Fruit fly (Drosophila melanogaster): ENCODE results near the gene CG1677.

CG1677 gene

DNA sequence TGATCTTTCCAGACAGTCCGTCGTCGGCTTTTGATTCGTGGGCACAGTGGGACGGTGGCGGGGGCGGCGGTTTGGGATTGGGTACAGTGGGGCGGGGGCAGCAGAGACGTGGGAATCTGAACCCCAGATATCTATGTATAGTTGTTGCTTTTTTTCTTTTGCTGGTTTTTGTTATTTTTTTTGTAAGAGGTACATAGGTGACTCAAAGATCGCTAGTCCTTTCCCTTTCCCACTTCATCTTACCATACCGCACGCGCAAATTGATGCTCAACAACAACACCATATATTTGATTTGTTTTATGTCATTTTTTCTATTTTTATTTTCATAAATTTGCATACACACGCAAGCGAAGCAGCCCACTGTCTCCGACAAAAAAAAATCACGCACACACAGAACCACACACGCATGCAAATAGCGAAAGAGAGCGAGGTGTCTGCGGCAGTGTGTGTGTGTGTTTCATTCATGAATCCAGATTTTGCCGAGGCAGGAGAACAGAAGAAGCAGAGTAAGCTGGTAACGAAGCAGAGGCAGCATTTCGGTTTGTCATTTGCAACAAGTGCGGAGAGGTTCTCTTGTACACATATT lies 99.8 kb downstream of the CG1677 start (continued):
- TF ChIP-seq Dfd (GFP tag; optimal IDR thresholded peaks at IDR 0.05): no peak
- TF ChIP-seq lmd (GFP tag; IDR thresholded peaks at IDR 0.05): peak; percentile 51
- TF ChIP-seq Ets97D (GFP tag; optimal IDR thresholded peaks at IDR 0.05): no peak
- TF ChIP-seq fu2 (GFP tag; optimal IDR thresholded peaks at IDR 0.05): no peak
- TF ChIP-seq CG15514 (GFP tag; optimal IDR thresholded peaks at IDR 0.05): no peak
- peak in 1 of 2 experiments; percentile 4 for TF ChIP-seq crp (GFP tag; optimal IDR thresholded peaks at IDR 0.05)
- TF ChIP-seq CG31365 (tag; optimal IDR thresholded peaks at IDR 0.05): no peak
- TF ChIP-seq CG10209 (GFP tag; optimal IDR thresholded peaks at IDR 0.05): peak; percentile 69
- TF ChIP-seq CG2202 (tag; optimal IDR thresholded peaks at IDR 0.05): peak; percentile 44
- TF ChIP-seq CG13624 (GFP tag; optimal IDR thresholded peaks at IDR 0.05): no peak
- TF ChIP-seq aop (GFP tag; IDR thresholded peaks at IDR 0.05): no peak
- peak; percentile 25 for TF ChIP-seq BtbVII (GFP tag; optimal IDR thresholded peaks at IDR 0.05)
- TF ChIP-seq gsb-n (tag; optimal IDR thresholded peaks at IDR 0.05): peak; percentile 8
- no peak for TF ChIP-seq Six4 (GFP tag; optimal IDR thresholded peaks at IDR 0.05)
- no peak for TF ChIP-seq schlank (tag; optimal IDR thresholded peaks at IDR 0.05)
- no peak for TF ChIP-seq CG9797 (GFP tag; optimal IDR thresholded peaks at IDR 0.05)
- no peak for TF ChIP-seq CG1024 (GFP tag; IDR thresholded peaks at IDR 0.05)
- peak; percentile 2 for TF ChIP-seq org-1 (GFP tag; optimal IDR thresholded peaks at IDR 0.05)
- no peak for TF ChIP-seq Bdp1 (GFP tag; optimal IDR thresholded peaks at IDR 0.05)
- peak; percentile 18 for TF ChIP-seq CG8281 (tag; optimal IDR thresholded peaks at IDR 0.05)
- no peak for TF ChIP-seq zf30C (GFP tag; optimal IDR thresholded peaks at IDR 0.05)
- peak; percentile 84 for TF ChIP-seq Nf-YB (GFP tag; optimal IDR thresholded peaks at IDR 0.05)
- 0 out of 3 replicates have a peak, but pooled peaks have one; percentile 39 for TF ChIP-seq CG7357 (GFP tag; IDR thresholded peaks at IDR 0.05)
- no peak for TF ChIP-seq CG10959 (GFP tag; IDR thresholded peaks at IDR 0.05)
- TF ChIP-seq da (GFP tag; optimal IDR thresholded peaks at IDR 0.05): no peak
- TF ChIP-seq CG3726 (GFP tag; IDR thresholded peaks at IDR 0.05): 0 out of 3 replicates have a peak, but pooled peaks have one; percentile 48
- TF ChIP-seq Elba2 (GFP tag; optimal IDR thresholded peaks at IDR 0.05): no peak
- no peak for TF ChIP-seq eve (GFP tag; optimal IDR thresholded peaks at IDR 0.05)
- peak; percentile 40 for TF ChIP-seq sisA (GFP tag; IDR thresholded peaks at IDR 0.05)
- TF ChIP-seq Oli (tag; optimal IDR thresholded peaks at IDR 0.05): peak; percentile 79
- TF ChIP-seq knrl (GFP tag; IDR thresholded peaks at IDR 0.05; ENCODE audit: partially characterized antibody): no peak
- no peak for TF ChIP-seq CG5953 (GFP tag; IDR thresholded peaks at IDR 0.05)
- TF ChIP-seq cwo (GFP tag; optimal IDR thresholded peaks at IDR 0.05): peak; percentile 36
- TF ChIP-seq pnt (GFP tag; optimal IDR thresholded peaks at IDR 0.05): peak; percentile 44
- peak; percentile 91 for TF ChIP-seq Med (GFP tag)
- 0 out of 2 replicates have a peak, but pooled peaks have one; percentile 24 for TF ChIP-seq Rx (GFP tag; IDR thresholded peaks at IDR 0.05)
- TF ChIP-seq D19B (GFP tag; optimal IDR thresholded peaks at IDR 0.05): no peak
- TF ChIP-seq CG2199 (GFP tag; IDR thresholded peaks at IDR 0.05): no peak
- no peak for TF ChIP-seq CG12104 (GFP tag; optimal IDR thresholded peaks at IDR 0.05)
- TF ChIP-seq pros (GFP tag; optimal IDR thresholded peaks at IDR 0.05): no peak
- peak; percentile 60 for TF ChIP-seq Fer1 (GFP tag; optimal IDR thresholded peaks at IDR 0.05)
- TF ChIP-seq Fer2 (tag; optimal IDR thresholded peaks at IDR 0.05): peak; percentile 7
- peak; percentile 41; the same call in 1 of the 2 replicates for TF ChIP-seq CG14441 (GFP tag; IDR thresholded peaks at IDR 0.05)
- TF ChIP-seq Atf3 (GFP tag; optimal IDR thresholded peaks at IDR 0.05): no peak
- no peak for TF ChIP-seq Bteb2 (GFP tag; optimal IDR thresholded peaks at IDR 0.05)
- TF ChIP-seq CG30431 (GFP tag; optimal IDR thresholded peaks at IDR 0.05): peak; percentile 73
- no peak for TF ChIP-seq CG3065 (GFP tag; optimal IDR thresholded peaks at IDR 0.05)
- no peak for TF ChIP-seq dati (GFP tag; IDR thresholded peaks at IDR 0.05)
- 0 out of 3 replicates have a peak, but pooled peaks have one; percentile 28 for TF ChIP-seq zfh1 (GFP tag; IDR thresholded peaks at IDR 0.05)
- TF ChIP-seq CG18476 (GFP tag; optimal IDR thresholded peaks at IDR 0.05): no peak
- no peak for TF ChIP-seq p53 (GFP tag; optimal IDR thresholded peaks at IDR 0.05)

Measured in whole organism, embryonic.